Fruit fly (Drosophila melanogaster): ENCODE data around the gene CG18547.

Gene CG18547

dm6 chr3R:11949387-11950029 is 30.7 kb downstream of the CG18547 start, which contains the start of gene CG31211 (continued):
- TF ChIP-seq sima (GFP tag; optimal IDR thresholded peaks at IDR 0.05) (no peak), BtbVII (GFP tag; optimal IDR thresholded peaks at IDR 0.05) (peak; percentile 28), trh (GFP tag; optimal IDR thresholded peaks at IDR 0.05) (no peak), br (optimal IDR thresholded peaks at IDR 0.05) (no peak), Doc3 (GFP tag; IDR thresholded peaks at IDR 0.05; ENCODE audit: partially characterized antibody) (no peak), CG7357 (GFP tag; IDR thresholded peaks at IDR 0.05) (no peak), klu (GFP tag; IDR thresholded peaks at IDR 0.05) (no peak), HLHmδ (GFP tag; optimal IDR thresholded peaks at IDR 0.05) (no peak), schlank (tag; optimal IDR thresholded peaks at IDR 0.05) (no peak), NC2α (GFP tag; optimal IDR thresholded peaks at IDR 0.05) (no peak), cwo (GFP tag; optimal IDR thresholded peaks at IDR 0.05) (no peak), gcm (GFP tag; optimal IDR thresholded peaks at IDR 0.05) (no peak), CG31365 (tag; optimal IDR thresholded peaks at IDR 0.05) (no peak), seq (GFP tag; IDR thresholded peaks at IDR 0.05) (no peak), lbe (GFP tag; optimal IDR thresholded peaks at IDR 0.05) (no peak), Pdp1 (GFP tag; optimal IDR thresholded peaks at IDR 0.05) (no peak), Hmx (GFP tag; optimal IDR thresholded peaks at IDR 0.05) (no peak), h (optimal IDR thresholded peaks at IDR 0.05) (no peak), fd102C (GFP tag; optimal IDR thresholded peaks at IDR 0.05) (no peak), Jarid2 (GFP tag; optimal IDR thresholded peaks at IDR 0.05) (no peak), tap (tag; optimal IDR thresholded peaks at IDR 0.05) (no peak), phol (tag; optimal IDR thresholded peaks at IDR 0.05) (peak; percentile 96), CoRest (tag; optimal IDR thresholded peaks at IDR 0.05) (peak; percentile 26), psq (GFP tag; optimal IDR thresholded peaks at IDR 0.05) (no peak), sr (GFP tag; IDR thresholded peaks at IDR 0.05) (no peak), Atf6 (GFP tag; IDR thresholded peaks at IDR 0.05) (no peak), CG31224 (GFP tag; IDR thresholded peaks at IDR 0.05) (no peak), usp (GFP tag; optimal IDR thresholded peaks at IDR 0.05) (no peak), CG18599 (GFP tag; optimal IDR thresholded peaks at IDR 0.05) (no peak), Mrtf (GFP tag; IDR thresholded peaks at IDR 0.05) (no peak), CG6854 (GFP tag; optimal IDR thresholded peaks at IDR 0.05) (peak; percentile 34), CG14710 (tag; optimal IDR thresholded peaks at IDR 0.05) (peak; percentile 46), Ets97D (GFP tag; optimal IDR thresholded peaks at IDR 0.05) (peak; percentile 41), CG11085 (GFP tag; IDR thresholded peaks at IDR 0.05) (no peak), zen2 (GFP tag; IDR thresholded peaks at IDR 0.05; ENCODE audit: partially characterized antibody) (no peak), CG13424 (tag; optimal IDR thresholded peaks at IDR 0.05) (peak; percentile 14), Antp (GFP tag; optimal IDR thresholded peaks at IDR 0.05) (no peak), CG4854 (GFP tag; optimal IDR thresholded peaks at IDR 0.05) (no peak), HLH54F (GFP tag; optimal IDR thresholded peaks at IDR 0.05) (no peak), CG4617 (GFP tag; optimal IDR thresholded peaks at IDR 0.05; ENCODE audit: borderline replicate concordance) (peak; percentile 70), Neu2 (GFP tag; optimal IDR thresholded peaks at IDR 0.05; ENCODE audit: borderline replicate concordance) (no peak), CG10959 (GFP tag; IDR thresholded peaks at IDR 0.05) (no peak), exex (tag; optimal IDR thresholded peaks at IDR 0.05) (no peak), p53 (GFP tag; optimal IDR thresholded peaks at IDR 0.05) (no peak), Trl (optimal IDR thresholded peaks at IDR 0.05) (no peak), Trl (GFP tag; optimal IDR thresholded peaks at IDR 0.05) (no peak), CG10147 (GFP tag; optimal IDR thresholded peaks at IDR 0.05) (no peak), z (GFP tag; IDR thresholded peaks at IDR 0.05) (no peak), CG5245 (GFP tag; optimal IDR thresholded peaks at IDR 0.05) (no peak), CG17359 (tag; optimal IDR thresholded peaks at IDR 0.05) (no peak), pan (optimal IDR thresholded peaks at IDR 0.05) (no peak), pan (GFP tag; optimal IDR thresholded peaks at IDR 0.05 in 1 of 2, IDR thresholded peaks at IDR 0.05 in 1 of 2) (no peak)
